Worm (Caenorhabditis elegans): ENCODE data around the gene gfat-2.

DNA sequence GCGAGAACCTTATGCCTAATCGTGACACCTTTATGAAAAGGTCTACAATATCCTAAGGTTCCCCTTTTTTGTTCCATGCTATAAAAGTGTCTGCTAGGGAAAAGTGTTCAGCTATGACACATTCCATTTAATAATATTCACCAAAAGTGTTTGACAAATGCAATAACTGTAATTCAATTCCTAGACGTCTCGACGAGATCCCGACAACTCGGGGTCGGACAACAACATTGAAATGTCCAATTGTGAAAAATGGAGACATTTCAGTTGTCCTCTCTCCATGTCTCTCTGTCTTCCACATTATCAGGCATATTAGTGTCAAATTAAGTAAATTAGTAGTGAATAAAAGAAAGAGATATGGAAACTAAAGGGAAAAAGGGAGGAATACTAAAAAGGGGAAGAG is 21.4 kb downstream of the gfat-2 start:
- TF ChIP-seq ama-1 (optimal IDR thresholded peaks at IDR 0.05), result no peak
- no peak for TF ChIP-seq Y22D7AL.16 (tag; optimal IDR thresholded peaks at IDR 0.05)
- no peak for TF ChIP-seq fax-1 (tag; optimal IDR thresholded peaks at IDR 0.05)
- no peak for TF ChIP-seq elt-2 (tag; optimal IDR thresholded peaks at IDR 0.05)
